Fruit fly (Drosophila melanogaster) whole organism, wandering third instar larva: Measurements from ENCODE around the gene MBD-R2.

Experiments used
- Abd-B ChIP-seq: fragments of >200 bp; optimal IDR thresholded peaks from 2 replicates; lab custom pipeline; 2017; ENCODE audit warnings: missing biosample characterization, missing genetic modification characterization
- CG9705 ChIP-seq: fragments of 200-800 bp; sonication (Bioruptor generic); optimal IDR thresholded peaks from 2 replicates; lab custom pipeline; 2018; ENCODE audit warnings: missing biosample characterization, mild to moderate bottlenecking, missing genetic modification characterization
- CrebA ChIP-seq: fragments of 200-800 bp; sonication (Bioruptor generic); optimal IDR thresholded peaks from 2 replicates; lab custom pipeline; 2016; ENCODE audit warnings: missing biosample characterization, mild to moderate bottlenecking, missing genetic modification characterization, borderline replicate concordance
- Dfd ChIP-seq: fragments of >200 bp; optimal IDR thresholded peaks from 2 replicates; lab custom pipeline; 2017; ENCODE audit warnings: missing biosample characterization, missing genetic modification characterization
- GATAd ChIP-seq: sonication (Bioruptor generic); optimal IDR thresholded peaks from 2 replicates; lab custom pipeline; 2016; ENCODE audit warnings: missing biosample characterization, missing genetic modification characterization
- HLH106 ChIP-seq: fragments of 200-800 bp; optimal IDR thresholded peaks from 3 replicates; lab custom pipeline; 2019; ENCODE audit warnings: missing biosample characterization, mild to moderate bottlenecking, missing genetic modification characterization, moderate library complexity
- Hnf4 ChIP-seq: fragments of 200-800 bp; sonication (Bioruptor generic); optimal IDR thresholded peaks from 2 replicates; lab custom pipeline; 2016; ENCODE audit warnings: missing biosample characterization, mild to moderate bottlenecking, missing genetic modification characterization
- Hr78 ChIP-seq: fragments of >200 bp; optimal IDR thresholded peaks from 2 replicates; lab custom pipeline; 2017; ENCODE audit warnings: missing biosample characterization, missing genetic modification characterization
- Hr83 ChIP-seq: fragments of 200-300 bp; sonication (Bioruptor generic); optimal IDR thresholded peaks from 2 replicates; lab custom pipeline; 2016; ENCODE audit warnings: missing biosample characterization, mild to moderate bottlenecking, missing genetic modification characterization, moderate library complexity; ENCODE audit not compliant: poor library complexity, severe bottlenecking
- Mio ChIP-seq: sonication (Bioruptor generic); optimal IDR thresholded peaks from 2 replicates; lab custom pipeline; 2016; ENCODE audit warnings: missing biosample characterization, missing genetic modification characterization
- N ChIP-seq: fragments of >200 bp; optimal IDR thresholded peaks from 2 replicates; lab custom pipeline; 2018; ENCODE audit warnings: missing biosample characterization, missing external identifiers, missing genetic modification characterization
- OdsH ChIP-seq: fragments of 200-800 bp; sonication (Bioruptor generic); optimal IDR thresholded peaks from 2 replicates; lab custom pipeline; 2016; ENCODE audit warnings: missing biosample characterization, mild to moderate bottlenecking, missing genetic modification characterization
- Rel ChIP-seq, 2 experiments: fragments of 200-800 bp; sonication (Bioruptor generic) in 1 of 2; optimal IDR thresholded peaks; 2 replicates in 1 of 2; 3 replicates in 1 of 2; lab custom pipeline; 2016 to 2019; ENCODE audit warnings: mild to moderate bottlenecking in 2 of 2, missing biosample characterization in 2 of 2, missing genetic modification characterization in 2 of 2, moderate library complexity in 1 of 2
- Vsx2 ChIP-seq: fragments of 200-300, 225-300 bp; sonication (Bioruptor generic); optimal IDR thresholded peaks from 2 replicates; lab custom pipeline; 2018; ENCODE audit warnings: missing biosample characterization, missing genetic modification characterization; ENCODE audit not compliant: partially characterized antibody
- br ChIP-seq: fragments of 200-800 bp; sonication (Bioruptor generic); optimal IDR thresholded peaks from 2 replicates; lab custom pipeline; 2016; ENCODE audit warnings: missing biosample characterization, missing genetic modification characterization
- brk ChIP-seq: fragments of 200-800 bp; sonication (Bioruptor generic); optimal IDR thresholded peaks from 2 replicates; lab custom pipeline; 2016; ENCODE audit warnings: missing biosample characterization, mild to moderate bottlenecking, missing genetic modification characterization
- dl ChIP-seq, 2 experiments: fragments of 175-275, 200-275 bp in 1 of 2; fragments of 200-275 bp in 1 of 2; sonication (Bioruptor generic); optimal IDR thresholded peaks; lab custom pipeline; 2018; ENCODE audit warnings: mild to moderate bottlenecking in 2 of 2, missing biosample characterization in 2 of 2, missing genetic modification characterization in 2 of 2, moderate library complexity in 2 of 2; ENCODE audit not compliant: partially characterized antibody in 2 of 2, insufficient read depth in 1 of 2
- ey ChIP-seq: fragments of 200-800 bp; sonication (Bioruptor generic); optimal IDR thresholded peaks from 2 replicates; lab custom pipeline; 2016; ENCODE audit warnings: missing biosample characterization, missing genetic modification characterization
- foxo ChIP-seq, 2 experiments: fragments of 200-800 bp; sonication (Bioruptor generic); optimal IDR thresholded peaks; 2 replicates in 1 of 2; 3 replicates in 1 of 2; lab custom pipeline; 2016 to 2017; ENCODE audit warnings: missing biosample characterization in 2 of 2, missing genetic modification characterization in 2 of 2
- h ChIP-seq: fragments of 200-800 bp; sonication (Bioruptor generic); optimal IDR thresholded peaks from 3 replicates; lab custom pipeline; 2016; ENCODE audit warnings: missing biosample characterization, mild to moderate bottlenecking, missing genetic modification characterization
- jim ChIP-seq: fragments of 175-275, 200-325 bp; sonication (Bioruptor generic); optimal IDR thresholded peaks from 2 replicates; lab custom pipeline; 2016; ENCODE audit warnings: missing biosample characterization, mild to moderate bottlenecking, missing genetic modification characterization
- lola ChIP-seq: fragments of >200 bp; optimal IDR thresholded peaks from 2 replicates; lab custom pipeline; 2017; ENCODE audit warnings: missing biosample characterization, missing genetic modification characterization
- pan ChIP-seq: fragments of >200 bp; optimal IDR thresholded peaks from 2 replicates; lab custom pipeline; 2017
- psq ChIP-seq: fragments of 200-800 bp; sonication (Bioruptor generic); optimal IDR thresholded peaks from 3 replicates; lab custom pipeline; 2017; ENCODE audit warnings: missing biosample characterization, mild to moderate bottlenecking, missing genetic modification characterization, moderate library complexity
- sage ChIP-seq: fragments of 200-800 bp; sonication (Bioruptor generic); optimal IDR thresholded peaks from 2 replicates; lab custom pipeline; 2016; ENCODE audit warnings: missing biosample characterization, mild to moderate bottlenecking, missing genetic modification characterization
- sv ChIP-seq: fragments of 200-800 bp; sonication (Bioruptor generic); optimal IDR thresholded peaks from 3 replicates; lab custom pipeline; 2016; ENCODE audit warnings: missing biosample characterization, missing genetic modification characterization
- tai ChIP-seq: sonication (Bioruptor generic); optimal IDR thresholded peaks from 2 replicates; lab custom pipeline; 2016; ENCODE audit warnings: missing biosample characterization, missing genetic modification characterization
- usp ChIP-seq: fragments of >200 bp; optimal IDR thresholded peaks from 2 replicates; lab custom pipeline; 2017; ENCODE audit warnings: missing biosample characterization, missing genetic modification characterization
- woc ChIP-seq: sonication (Bioruptor generic); optimal IDR thresholded peaks from 2 replicates; lab custom pipeline; 2016; ENCODE audit warnings: missing biosample characterization, mild to moderate bottlenecking, missing genetic modification characterization

Gene MBD-R2

dm6 chr3R:12367464-12367863, 11.4 kb upstream of the MBD-R2 start, which contains the start of gene GstD9:
Gene GstD9, minus strand, starts transcription at chr3R:12367564.
- no peak for TF ChIP-seq tai (GFP tag; lab: Kevin White, UChicago)
- TF ChIP-seq sv (GFP tag; lab: Kevin White, UChicago): no peak
- no peak for TF ChIP-seq GATAd (GFP tag; lab: Kevin White, UChicago)
- no peak for TF ChIP-seq br (GFP tag; lab: Kevin White, UChicago)
- TF ChIP-seq brk (GFP tag; lab: Kevin White, UChicago): no peak
- TF ChIP-seq dl (GFP tag; optimal IDR thresholded peaks at IDR 0.05; lab: Kevin White, UChicago; ENCODE audit: insufficient read depth in 1 of 2, partially characterized antibody in 2 of 2): no peak
- no peak for TF ChIP-seq HLH106 (tag; lab: Kevin White, UChicago)
- TF ChIP-seq jim: no peak
- TF ChIP-seq Vsx2 (GFP tag; lab: Kevin White, UChicago): no peak
- TF ChIP-seq CrebA: no peak
- TF ChIP-seq Mio: no peak

dm6 chr3R:12365887-12366286, 9.8 kb upstream of the MBD-R2 start:
- no peak for TF ChIP-seq lola (GFP tag; lab: Kevin White, UChicago)
- TF ChIP-seq Hr83 (GFP tag; lab: Kevin White, UChicago): no peak
- TF ChIP-seq foxo (GFP tag; optimal IDR thresholded peaks at IDR 0.05; lab: Kevin White, UChicago): no peak
- TF ChIP-seq woc (GFP tag; lab: Kevin White, UChicago): no peak
- TF ChIP-seq Dfd: no peak
- no peak for TF ChIP-seq Hr78 (GFP tag; lab: Kevin White, UChicago)
- TF ChIP-seq tai (GFP tag; lab: Kevin White, UChicago): no peak

- TF ChIP-seq N (GFP tag; lab: Kevin White, UChicago): no peak
- no peak for TF ChIP-seq lola (GFP tag; lab: Kevin White, UChicago)
- TF ChIP-seq pan (lab: Kevin White, UChicago): no peak
- no peak for TF ChIP-seq h (GFP tag; lab: Kevin White, UChicago)
Observed at dm6 chr3R:12365264-12365840, 9.3 kb upstream of the MBD-R2 start, which contains the start of gene GstD10. Gene GstD10, minus strand, starts transcription at chr3R:12365735.

- TF ChIP-seq Hr78 (GFP tag; lab: Kevin White, UChicago) (no peak), HLH106 (tag; lab: Kevin White, UChicago) (no peak), sage (GFP tag; lab: Kevin White, UChicago) (no peak), Hnf4 (no peak), OdsH (GFP tag; lab: Kevin White, UChicago) (no peak), Rel (GFP tag; optimal IDR thresholded peaks at IDR 0.05; lab: Kevin White, UChicago) (no peak), Rel (tag; optimal IDR thresholded peaks at IDR 0.05; lab: Kevin White, UChicago) (no peak), CG9705 (GFP tag; lab: Kevin White, UChicago) (no peak), h (GFP tag; lab: Kevin White, UChicago) (no peak), psq (GFP tag; lab: Kevin White, UChicago) (no peak), sv (GFP tag; lab: Kevin White, UChicago) (no peak), Abd-B (GFP tag; lab: Kevin White, UChicago) (no peak), pan (lab: Kevin White, UChicago) (no peak), ey (GFP tag; lab: Kevin White, UChicago) (no peak), usp (GFP tag; lab: Kevin White, UChicago) (no peak), foxo (GFP tag; optimal IDR thresholded peaks at IDR 0.05; lab: Kevin White, UChicago) (no peak)
Observed at dm6 chr3R:12364580-12364979, 8.5 kb upstream of the MBD-R2 start, which contains the start of gene Tim17a1. Gene Tim17a1, minus strand, starts transcription at chr3R:12364680.

dm6 chr3R:12363544-12363943, 7.5 kb upstream of the MBD-R2 start:
- TF ChIP-seq br (GFP tag; lab: Kevin White, UChicago) (no peak), Vsx2 (GFP tag; lab: Kevin White, UChicago) (no peak), Rel (GFP tag; optimal IDR thresholded peaks at IDR 0.05; lab: Kevin White, UChicago) (no peak), Rel (tag; optimal IDR thresholded peaks at IDR 0.05; lab: Kevin White, UChicago) (peak; percentile 3)
